Worm (Caenorhabditis elegans): ENCODE results near the gene oac-52.

Gene oac-52

DNA sequence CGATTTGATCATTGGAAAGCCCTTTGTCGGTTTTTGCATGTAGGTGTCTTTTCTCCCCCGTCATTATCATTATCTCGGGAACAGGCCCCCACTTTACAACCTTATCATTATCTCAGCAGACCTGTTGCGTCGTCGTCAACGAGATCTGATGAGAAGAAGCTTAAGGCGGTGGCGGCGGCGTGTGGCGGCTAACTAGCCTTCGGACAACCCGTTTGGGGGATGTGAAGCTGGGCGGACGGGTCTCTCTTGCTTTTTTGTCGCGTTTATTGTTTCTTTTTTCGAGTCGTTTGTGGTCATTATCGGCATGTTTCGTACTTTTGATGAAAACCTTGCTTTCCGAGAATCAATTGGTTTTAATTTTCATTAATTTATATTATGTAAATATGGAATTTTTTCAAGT is 46.4 kb downstream of the oac-52 start:
- TF ChIP-seq tbx-8 (GFP tag; optimal IDR thresholded peaks at IDR 0.05) (no peak), sem-2 (GFP tag; optimal IDR thresholded peaks at IDR 0.05) (no peak), snpc-4 (tag; optimal IDR thresholded peaks at IDR 0.05) (no peak), unc-120 (tag; optimal IDR thresholded peaks at IDR 0.05; ENCODE audit: poor library complexity, severe bottlenecking) (no peak)

- TF ChIP-seq hlh-1 (tag; optimal IDR thresholded peaks at IDR 0.05) = no peak
- TF ChIP-seq flh-1 (GFP tag; optimal IDR thresholded peaks at IDR 0.05) = no peak
- no peak for TF ChIP-seq tbx-8 (GFP tag; optimal IDR thresholded peaks at IDR 0.05)
- no peak for TF ChIP-seq zip-8 (tag; optimal IDR thresholded peaks at IDR 0.05)
- TF ChIP-seq ceh-83 (GFP tag; optimal IDR thresholded peaks at IDR 0.05) = no peak
Observed at ce11 chrIV:4298983-4299382, 47.4 kb downstream of the oac-52 start, which contains the start of gene F15E6.9. Gene F15E6.9 (minus strand): TSS chrIV:4299083.

DNA sequence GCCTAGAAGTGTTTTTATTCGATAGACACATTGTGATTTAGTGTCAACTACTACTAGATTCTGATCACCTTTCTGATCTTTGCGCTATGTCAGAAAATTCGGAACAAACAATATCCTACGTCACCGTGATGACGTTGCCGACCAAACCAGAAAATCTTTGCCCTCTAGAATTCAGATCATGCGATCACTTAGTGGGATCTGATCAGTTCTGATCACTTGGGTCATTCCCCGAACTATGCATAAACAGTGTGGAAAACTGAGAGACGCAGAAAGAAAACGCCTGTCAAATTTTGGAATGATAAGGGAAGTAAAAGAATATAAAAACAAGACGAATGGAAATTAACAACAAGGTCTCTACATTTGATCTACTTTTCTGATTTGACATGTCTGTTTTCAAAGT is 51.9 kb downstream of the oac-52 start, which contains the start of gene F15E6.3:
Gene F15E6.3 (plus strand): TSS at position 344 of the 400 bp plus-strand sequence.
- TF ChIP-seq flh-1 (GFP tag; optimal IDR thresholded peaks at IDR 0.05) (no peak), lin-32 (GFP tag; optimal IDR thresholded peaks at IDR 0.05) (no peak), pha-4 (tag; optimal IDR thresholded peaks at IDR 0.05) (no peak), elt-3 (tag; optimal IDR thresholded peaks at IDR 0.05) (no peak), lin-13 (tag; optimal IDR thresholded peaks at IDR 0.05) (no peak), nhr-12 (tag; optimal IDR thresholded peaks at IDR 0.05) (no peak), nhr-76 (tag; optimal IDR thresholded peaks at IDR 0.05) (no peak)

DNA sequence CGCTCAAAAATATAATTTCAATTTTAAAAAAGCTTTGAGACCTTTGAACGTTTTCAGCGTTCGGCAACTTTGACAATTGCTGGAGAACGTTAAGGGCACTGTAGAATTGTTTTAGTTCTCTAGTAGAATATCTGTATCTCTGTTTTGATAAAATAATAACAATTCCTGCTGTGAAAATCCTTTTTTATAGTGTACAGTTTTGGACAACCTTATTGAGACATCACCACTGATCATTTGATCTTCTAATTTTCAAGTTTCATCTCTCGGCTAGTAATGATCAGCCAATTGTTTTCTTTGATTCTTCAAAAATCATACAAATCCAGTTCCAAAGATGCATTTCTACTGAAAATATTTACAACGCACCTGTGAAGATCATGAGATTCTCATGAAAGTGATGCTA is 53.8 kb downstream of the oac-52 start, which contains the start of gene F15E6.10:
Gene F15E6.10 (plus strand): TSS at position 301 of the 400 bp plus-strand sequence.
- TF ChIP-seq snpc-4 (tag; optimal IDR thresholded peaks at IDR 0.05) (no peak), lsy-2 (tag; optimal IDR thresholded peaks at IDR 0.05) (no peak), tbx-8 (GFP tag; optimal IDR thresholded peaks at IDR 0.05) (no peak), flh-1 (GFP tag; optimal IDR thresholded peaks at IDR 0.05) (no peak), lin-13 (tag; optimal IDR thresholded peaks at IDR 0.05) (no peak), hlh-1 (tag; optimal IDR thresholded peaks at IDR 0.05) (no peak), cnd-1 (tag; optimal IDR thresholded peaks at IDR 0.05) (no peak), drap-1 (GFP tag; optimal IDR thresholded peaks at IDR 0.05) (no peak)

Data from whole organism, mixed stage, embryonic.